Worm (Caenorhabditis elegans): ENCODE data around the gene srx-108.

Gene srx-108

ce11 chrII:3705320-3705719 lies at the start of gene srx-108:
srx-108 (plus strand) TSS chrII:3705620.
- TF ChIP-seq ceh-45 (GFP tag; IDR thresholded peaks at IDR 0.05), result no peak
- no peak for TF ChIP-seq zip-5 (tag; optimal IDR thresholded peaks at IDR 0.05)
- TF ChIP-seq dmd-4 (tag; optimal IDR thresholded peaks at IDR 0.05; ENCODE audit: borderline replicate concordance), result no peak
- no peak for TF ChIP-seq hlh-13 (GFP tag; optimal IDR thresholded peaks at IDR 0.05)
- TF ChIP-seq ceh-18 (tag; optimal IDR thresholded peaks at IDR 0.05), result no peak
- no peak for TF ChIP-seq ama-1 (optimal IDR thresholded peaks at IDR 0.05)

DNA sequence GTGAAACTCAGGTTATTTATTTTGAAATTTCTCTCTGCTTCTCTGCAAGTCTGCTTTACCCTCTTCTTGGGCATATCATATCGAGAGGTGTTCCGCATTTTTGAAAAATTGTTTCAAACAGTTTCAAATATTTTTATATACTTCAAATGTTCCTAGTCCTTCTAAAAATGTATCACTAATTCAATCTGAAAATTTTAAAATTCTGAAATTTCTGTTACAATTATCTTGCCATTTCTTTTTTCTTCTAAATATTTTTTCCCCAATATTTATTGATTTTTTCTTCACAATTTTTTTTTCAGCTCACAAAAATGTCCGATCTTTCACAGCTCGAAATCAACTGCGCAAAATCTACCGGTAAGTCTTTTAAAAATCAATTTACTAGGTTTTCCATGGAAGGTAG lies 45.6 kb upstream of the srx-108 start, which contains the start of gene F19B10.4:
F19B10.4 (plus strand) TSS at position 301 of the 400 bp plus-strand sequence.
- TF ChIP-seq dve-1 (tag; optimal IDR thresholded peaks at IDR 0.05) (no peak), elt-4 (tag; optimal IDR thresholded peaks at IDR 0.05) (no peak)

ce11 chrII:3661932-3662331 lies 43.5 kb upstream of the srx-108 start, which contains the start of gene F19B10.13:
F19B10.13 (plus strand) TSS chrII:3662274.
- TF ChIP-seq lin-11 (tag; optimal IDR thresholded peaks at IDR 0.05), result no peak
- TF ChIP-seq hlh-13 (GFP tag; optimal IDR thresholded peaks at IDR 0.05), result no peak
- TF ChIP-seq che-1 (tag; optimal IDR thresholded peaks at IDR 0.05), result no peak
- TF ChIP-seq F13H6.1 (tag; optimal IDR thresholded peaks at IDR 0.05), result no peak
- TF ChIP-seq ceh-34 (tag; optimal IDR thresholded peaks at IDR 0.05), result no peak
- TF ChIP-seq K09A11.1 (tag; optimal IDR thresholded peaks at IDR 0.05; ENCODE audit: insufficient read depth), result no peak
- TF ChIP-seq eyg-1 (tag; optimal IDR thresholded peaks at IDR 0.05), result no peak
- TF ChIP-seq elt-2 (tag; optimal IDR thresholded peaks at IDR 0.05), result peak; percentile 12

ce11 chrII:3663796-3664195 lies 41.6 kb upstream of the srx-108 start, which contains the start of gene F19B10.6:
F19B10.6 (minus strand) TSS chrII:3663896.
- TF ChIP-seq gmeb-2 (tag; optimal IDR thresholded peaks at IDR 0.05) (no peak), ceh-31 (tag; optimal IDR thresholded peaks at IDR 0.05) (no peak), fkh-10 (GFP tag; optimal IDR thresholded peaks at IDR 0.05) (no peak), pqm-1 (tag; optimal IDR thresholded peaks at IDR 0.05) (no peak), rnt-1 (tag; optimal IDR thresholded peaks at IDR 0.05) (no peak), npax-4 (tag; optimal IDR thresholded peaks at IDR 0.05) (no peak), ceh-18 (tag; optimal IDR thresholded peaks at IDR 0.05) (no peak), ceh-24 (tag; optimal IDR thresholded peaks at IDR 0.05) (no peak), hlh-15 (tag; optimal IDR thresholded peaks at IDR 0.05) (no peak), mec-3 (tag; optimal IDR thresholded peaks at IDR 0.05; ENCODE audit: borderline replicate concordance) (no peak), syd-9 (tag; optimal IDR thresholded peaks at IDR 0.05) (no peak), unc-55 (GFP tag; optimal IDR thresholded peaks at IDR 0.05) (no peak), ceh-45 (GFP tag; IDR thresholded peaks at IDR 0.05) (no peak), fkh-6 (tag; optimal IDR thresholded peaks at IDR 0.05) (no peak), madf-2 (tag; optimal IDR thresholded peaks at IDR 0.05) (no peak), che-1 (tag; optimal IDR thresholded peaks at IDR 0.05) (no peak), tbx-2 (tag; optimal IDR thresholded peaks at IDR 0.05) (no peak), ceh-22 (tag; optimal IDR thresholded peaks at IDR 0.05) (no peak), odd-2 (tag; optimal IDR thresholded peaks at IDR 0.05) (no peak), pag-3 (tag; optimal IDR thresholded peaks at IDR 0.05; ENCODE audit: borderline replicate concordance) (no peak)

DNA sequence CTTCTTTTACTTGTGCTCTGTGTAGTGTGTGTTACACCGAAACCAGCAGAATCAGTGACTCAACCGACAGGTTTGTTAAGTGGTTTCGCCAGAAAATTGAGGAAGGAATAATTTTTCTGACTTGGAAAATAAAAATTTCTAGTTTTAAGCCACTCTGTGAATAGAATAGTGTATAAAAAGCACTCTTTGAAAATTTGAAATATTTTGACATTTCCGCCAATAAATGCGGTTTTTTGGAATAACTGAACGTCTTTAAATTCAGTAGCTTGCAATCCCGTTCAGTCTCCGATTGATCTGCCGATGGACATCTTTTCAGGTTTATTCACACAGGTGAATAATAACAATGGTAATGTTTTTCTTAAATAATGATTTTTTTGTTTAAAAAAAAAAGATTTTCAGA lies 41.0 kb upstream of the srx-108 start, which contains the start of gene F19B10.3:
F19B10.3 (plus strand) TSS at position 301 of the 400 bp plus-strand sequence.
- TF ChIP-seq odd-2 (tag; optimal IDR thresholded peaks at IDR 0.05) (no peak), unc-86 (tag; optimal IDR thresholded peaks at IDR 0.05) (no peak), hlh-8 (tag; optimal IDR thresholded peaks at IDR 0.05) (no peak), ceh-6 (GFP tag; optimal IDR thresholded peaks at IDR 0.05) (no peak), npax-4 (tag; optimal IDR thresholded peaks at IDR 0.05) (no peak), ceh-14 (tag; optimal IDR thresholded peaks at IDR 0.05) (no peak), ceh-30 (tag; optimal IDR thresholded peaks at IDR 0.05) (no peak), C38D4.7 (GFP tag; optimal IDR thresholded peaks at IDR 0.05) (no peak), syd-9 (tag; optimal IDR thresholded peaks at IDR 0.05) (no peak), ceh-18 (tag; optimal IDR thresholded peaks at IDR 0.05) (no peak), madf-2 (tag; optimal IDR thresholded peaks at IDR 0.05) (no peak)
